Worm (Caenorhabditis elegans) whole organism, L4 larva: ENCODE measurements around the gene sdz-27.

ENCODE experiments used
- F10B5.3 ChIP-seq: sonication (generic microtip); optimal IDR thresholded peaks from 2 replicates; lab custom pipeline; 2016; ENCODE audit warnings: mild to moderate bottlenecking, missing genetic modification characterization, missing compliant biosample characterization
- F37D6.2 ChIP-seq: sonication (generic microtip); optimal IDR thresholded peaks from 2 replicates; lab custom pipeline; 2016; ENCODE audit warnings: mild to moderate bottlenecking, missing genetic modification characterization, missing compliant biosample characterization
- F49E8.2 ChIP-seq: sonication (generic microtip); optimal IDR thresholded peaks from 2 replicates; lab custom pipeline; 2016; ENCODE audit warnings: missing compliant biosample characterization, mild to moderate bottlenecking, missing genetic modification characterization, borderline replicate concordance
- R02D3.7 ChIP-seq: fragments of 150-350 bp; sonication (generic microtip); optimal IDR thresholded peaks from 3 replicates; lab custom pipeline; 2014; ENCODE audit warnings: missing biosample characterization, missing genetic modification characterization
- T20F7.1 ChIP-seq: fragments of 200-800 bp; sonication (Bioruptor generic); optimal IDR thresholded peaks from 2 replicates; lab custom pipeline; 2018; ENCODE audit warnings: mild to moderate bottlenecking, missing genetic modification characterization, missing compliant biosample characterization
- T26A8.4 ChIP-seq: fragments of 200-800 bp; sonication (Bioruptor generic); IDR thresholded peaks from 2 replicates; pipeline ENCODE4 v1.3.6; 2022; ENCODE audit warnings: missing genetic modification characterization, missing compliant biosample characterization
- Y105C5A.15 ChIP-seq: fragments of 200-800 bp; sonication (Bioruptor generic); IDR thresholded peaks from 2 replicates; pipeline ENCODE4 v1.3.6; 2022; ENCODE audit warnings: missing genetic modification characterization, missing compliant biosample characterization
- aha-1 ChIP-seq: fragments of 150-350 bp; peaks from one replicate; lab custom pipeline; 2014; ENCODE audit warnings: missing biosample characterization, missing genetic modification characterization
- ama-1 ChIP-seq: fragments of 150-350 bp; optimal IDR thresholded peaks from 2 replicates; lab custom pipeline; 2014; ENCODE audit warnings: inconsistent platforms, mixed read lengths
- arid-1 ChIP-seq: fragments of 200-800 bp; sonication (Bioruptor generic); conservative IDR thresholded peaks from 2 replicates; pipeline ENCODE4 v1.3.6; 2022; ENCODE audit warnings: missing genetic modification reagents, missing genetic modification characterization, missing compliant biosample characterization
- ceh-20 ChIP-seq: fragments of 200-800 bp; sonication (Bioruptor generic); IDR thresholded peaks from 2 replicates; pipeline ENCODE4 v1.3.6; 2022; ENCODE audit warnings: missing genetic modification reagents, missing genetic modification characterization, missing compliant biosample characterization
- ceh-82 ChIP-seq: sonication (generic microtip); optimal IDR thresholded peaks from 2 replicates; lab custom pipeline; 2017; ENCODE audit warnings: missing biosample characterization, missing genetic modification characterization
- daf-16 ChIP-seq, 3 experiments: sonication (generic microtip); optimal IDR thresholded peaks; 2 replicates each; lab custom pipeline; 2016 to 2017; ENCODE audit warnings: missing genetic modification characterization in 3 of 3, missing genetic modification reagents in 3 of 3, mild to moderate bottlenecking in 2 of 3, missing compliant biosample characterization in 2 of 3, missing biosample characterization in 1 of 3, moderate library complexity in 1 of 3
- dmd-6 ChIP-seq: fragments of 200-800 bp; sonication (Bioruptor generic); IDR thresholded peaks from 2 replicates; pipeline ENCODE4 v1.3.6; 2022; ENCODE audit warnings: missing genetic modification reagents, missing genetic modification characterization, missing compliant biosample characterization
- duxl-1 ChIP-seq: sonication (generic microtip); optimal IDR thresholded peaks from 2 replicates; lab custom pipeline; 2016; ENCODE audit warnings: mild to moderate bottlenecking, missing genetic modification characterization, moderate library complexity, missing compliant biosample characterization; ENCODE audit not compliant: poor library complexity
- egl-27 ChIP-seq: sonication (generic microtip); optimal IDR thresholded peaks from 3 replicates; lab custom pipeline; 2017; ENCODE audit warnings: missing biosample characterization, missing genetic modification reagents, missing genetic modification characterization
- fkh-10 ChIP-seq: fragments of 150-350 bp; optimal IDR thresholded peaks from 2 replicates; lab custom pipeline; 2014; ENCODE audit warnings: missing biosample characterization, missing genetic modification reagents, missing genetic modification characterization
- fos-1 ChIP-seq: fragments of 150-350 bp; optimal IDR thresholded peaks from 2 replicates; lab custom pipeline; 2014; ENCODE audit warnings: missing biosample characterization, missing genetic modification characterization
- gei-8 ChIP-seq: fragments of 200-800 bp; sonication (Bioruptor generic); optimal IDR thresholded peaks from 2 replicates; lab custom pipeline; 2018; ENCODE audit warnings: mild to moderate bottlenecking, missing genetic modification characterization, missing compliant biosample characterization
- hlh-11 ChIP-seq: fragments of 200-800 bp; sonication (Bioruptor generic); optimal IDR thresholded peaks from 2 replicates; lab custom pipeline; 2018; ENCODE audit warnings: mild to moderate bottlenecking, missing genetic modification characterization, missing compliant biosample characterization
- jun-1 ChIP-seq: fragments of 150-350 bp; optimal IDR thresholded peaks from 2 replicates; lab custom pipeline; 2014; ENCODE audit warnings: missing biosample characterization, missing genetic modification reagents, missing genetic modification characterization
- lin-1 ChIP-seq: fragments of 200-800 bp; sonication (Bioruptor generic); IDR thresholded peaks from 2 replicates; pipeline ENCODE4 v1.3.6; 2022; ENCODE audit warnings: missing genetic modification reagents, missing genetic modification characterization, missing compliant biosample characterization
- lin-15B ChIP-seq: fragments of 150-350 bp; sonication (generic microtip); optimal IDR thresholded peaks from 3 replicates; lab custom pipeline; 2014; ENCODE audit warnings: missing biosample characterization, missing genetic modification characterization
- lin-38 ChIP-seq: fragments of 200-800 bp; sonication (Bioruptor generic); IDR thresholded peaks from 2 replicates; pipeline ENCODE4 v1.3.6; 2022; ENCODE audit warnings: missing genetic modification reagents, missing genetic modification characterization, missing compliant biosample characterization
- lsy-2 ChIP-seq, 2 experiments: fragments of 150-350 bp in 1 of 2; sonication (generic microtip) in 1 of 2; optimal IDR thresholded peaks; 2 replicates each; lab custom pipeline; 2014 to 2017; ENCODE audit warnings: missing biosample characterization in 2 of 2, missing genetic modification characterization in 2 of 2
- mep-1 ChIP-seq: fragments of 150-350 bp; sonication (generic microtip); optimal IDR thresholded peaks from 3 replicates; lab custom pipeline; 2014; ENCODE audit warnings: missing biosample characterization, missing genetic modification characterization
- mes-2 ChIP-seq: sonication (generic microtip); optimal IDR thresholded peaks from 2 replicates; lab custom pipeline; 2016; ENCODE audit warnings: missing genotype, mild to moderate bottlenecking, missing genetic modification characterization, missing compliant biosample characterization; ENCODE audit not compliant: poor library complexity, severe bottlenecking
- mxl-2 ChIP-seq: fragments of 200-800 bp; sonication (Bioruptor generic); conservative IDR thresholded peaks from 2 replicates; pipeline ENCODE4 v1.3.6; 2022; ENCODE audit warnings: missing genetic modification reagents, missing genetic modification characterization, missing compliant biosample characterization
- mxl-3 ChIP-seq: fragments of 200-800 bp; sonication (Bioruptor generic); optimal IDR thresholded peaks from 2 replicates; lab custom pipeline; 2018; ENCODE audit warnings: mild to moderate bottlenecking, missing genetic modification characterization, missing compliant biosample characterization
- nhr-10 ChIP-seq: fragments of 150-350 bp; optimal IDR thresholded peaks from 2 replicates; lab custom pipeline; 2014; ENCODE audit warnings: missing biosample characterization, missing genetic modification characterization
- nhr-102 ChIP-seq: sonication (generic microtip); optimal IDR thresholded peaks from 2 replicates; lab custom pipeline; 2016; ENCODE audit warnings: mild to moderate bottlenecking, missing genetic modification characterization, moderate library complexity, missing compliant biosample characterization
- nhr-25 ChIP-seq: sonication (generic microtip); optimal IDR thresholded peaks from 2 replicates; lab custom pipeline; 2017; ENCODE audit warnings: missing genetic modification characterization, mild to moderate bottlenecking, missing compliant biosample characterization, antibody characterized with exemption, moderate library complexity, borderline replicate concordance; ENCODE audit not compliant: insufficient read depth
- nhr-28 ChIP-seq: fragments of 150-350 bp; optimal IDR thresholded peaks from 2 replicates; lab custom pipeline; 2014; ENCODE audit warnings: missing biosample characterization, missing genetic modification characterization
- nhr-41 ChIP-seq: fragments of 200-800 bp; sonication (Bioruptor generic); IDR thresholded peaks from 2 replicates; pipeline ENCODE4 v1.3.6; 2022; ENCODE audit warnings: missing genetic modification reagents, missing genetic modification characterization, missing compliant biosample characterization
- nhr-48 ChIP-seq: sonication (generic microtip); optimal IDR thresholded peaks from 2 replicates; lab custom pipeline; 2016; ENCODE audit warnings: mild to moderate bottlenecking, missing genetic modification characterization, missing compliant biosample characterization
- nhr-77 ChIP-seq: fragments of 150-350 bp; optimal IDR thresholded peaks from 2 replicates; lab custom pipeline; 2014; ENCODE audit warnings: missing biosample characterization, missing genetic modification characterization
- pha-4 ChIP-seq, 2 experiments: fragments of 150-350 bp in 1 of 2; fragments of 200-800 bp in 1 of 2; sonication (Bioruptor generic) in 1 of 2; IDR thresholded peaks in 1 of 2; optimal IDR thresholded peaks in 1 of 2; 2 replicates each; pipeline versions ENCODE4 v1.3.6 to Lab custom; 2014 to 2022; ENCODE audit warnings: missing genetic modification characterization in 2 of 2, missing genetic modification reagents in 2 of 2, missing biosample characterization in 1 of 2, missing compliant biosample characterization in 1 of 2
- pqm-1 ChIP-seq: sonication (generic microtip); optimal IDR thresholded peaks from 2 replicates; lab custom pipeline; 2017; ENCODE audit warnings: missing biosample characterization, missing genetic modification characterization
- rbr-2 ChIP-seq: sonication (generic microtip); optimal IDR thresholded peaks from 2 replicates; lab custom pipeline; 2016; ENCODE audit warnings: missing genotype, missing genetic modification characterization, missing compliant biosample characterization
- set-16 ChIP-seq: fragments of 200-800 bp; sonication (Bioruptor generic); IDR thresholded peaks from 2 replicates; pipeline ENCODE4 v1.3.6; 2022; ENCODE audit warnings: missing genetic modification reagents, missing genetic modification characterization, missing compliant biosample characterization
- skn-1 ChIP-seq: fragments of 150-350 bp; optimal IDR thresholded peaks from 2 replicates; lab custom pipeline; 2014; ENCODE audit warnings: missing biosample characterization, missing genetic modification characterization
- spr-3 ChIP-seq: fragments of 200-800 bp; sonication (Bioruptor generic); optimal IDR thresholded peaks from 2 replicates; lab custom pipeline; 2018; ENCODE audit warnings: mild to moderate bottlenecking, missing genetic modification characterization, missing compliant biosample characterization
- zag-1 ChIP-seq: fragments of 150-350 bp; optimal IDR thresholded peaks from 2 replicates; lab custom pipeline; 2014; ENCODE audit warnings: missing biosample characterization, missing genetic modification characterization
- zfp-3 ChIP-seq: fragments of 200-800 bp; sonication (Bioruptor generic); conservative IDR thresholded peaks from 2 replicates; pipeline ENCODE4 v1.3.6; 2022; ENCODE audit warnings: missing genetic modification reagents, missing genetic modification characterization, missing compliant biosample characterization
- zip-2 ChIP-seq: fragments of 150-350 bp; optimal IDR thresholded peaks from 2 replicates; lab custom pipeline; 2014; ENCODE audit warnings: missing biosample characterization, missing genetic modification characterization

Gene sdz-27

ce11 chrIV:11145929-11146339, 40.9 kb upstream of the sdz-27 start (continued):
- TF ChIP-seq mxl-2 (GFP tag; lab: Robert Waterston, UW) (no peak), ceh-20 (GFP tag; lab: Robert Waterston, UW) (no peak)

ce11 chrIV:11146492-11146891, 40.3 kb upstream of the sdz-27 start:
- TF ChIP-seq aha-1 (tag; lab: Kevin White, UChicago) = peak; percentile 98
- TF ChIP-seq lin-1 (GFP tag; lab: Robert Waterston, UW) = no peak
- no peak for TF ChIP-seq T20F7.1 (GFP tag; lab: Kevin White, UChicago)
- no peak for TF ChIP-seq rbr-2 (tag; lab: Kevin White, UChicago)

DNA sequence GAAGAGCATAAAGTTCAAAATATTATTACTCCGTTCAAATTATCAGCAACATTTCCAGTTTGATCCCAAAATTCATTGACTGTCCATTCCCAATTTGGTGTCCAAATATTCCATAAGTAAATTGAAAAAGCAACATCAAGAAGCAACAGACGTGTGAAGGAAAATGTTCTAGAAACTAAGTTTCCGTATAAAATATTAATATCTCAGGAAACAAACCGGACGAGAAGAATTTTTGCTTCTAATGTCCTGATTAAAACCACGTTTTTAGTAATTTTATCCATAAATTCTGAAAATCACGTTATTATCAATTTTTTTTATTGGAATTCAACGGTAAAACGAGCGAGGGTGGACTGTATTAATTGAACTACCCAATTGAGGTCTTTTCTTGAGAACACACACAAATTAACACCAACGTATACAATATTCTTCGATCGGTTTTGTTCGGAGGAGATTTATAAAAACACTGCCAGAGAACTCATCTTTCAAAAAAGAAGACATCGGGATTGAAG, 39.8 kb upstream of the sdz-27 start, which contains the start of gene pigq-1:
Gene pigq-1 (minus strand): TSS at position 286 of the 509 bp plus-strand sequence.
- no peak for TF ChIP-seq jun-1 (tag; lab: Kevin White, UChicago)
- TF ChIP-seq mes-2 (tag; lab: Kevin White, UChicago) = peak; percentile 16
- TF ChIP-seq mxl-2 (GFP tag; lab: Robert Waterston, UW) = no peak
- TF ChIP-seq set-16 (GFP tag; lab: Robert Waterston, UW) = no peak
- no peak for TF ChIP-seq ceh-20 (GFP tag; lab: Robert Waterston, UW)
- peak; percentile 63 for TF ChIP-seq mep-1
- TF ChIP-seq dmd-6 (GFP tag; lab: Robert Waterston, UW) = no peak
- TF ChIP-seq fkh-10 (GFP tag; lab: Kevin White, UChicago) = no peak
- no peak for TF ChIP-seq lin-15B (tag; lab: Kevin White, UChicago)
- TF ChIP-seq pha-4 (GFP tag; IDR thresholded peaks at IDR 0.05; lab: Robert Waterston, UW) = peak; percentile 59; the same call in 1 of the 2 replicates
- TF ChIP-seq pha-4 (tag; optimal IDR thresholded peaks at IDR 0.05; lab: Kevin White, UChicago) = no peak
- TF ChIP-seq zag-1 (tag; lab: Kevin White, UChicago) = peak; percentile 55
- TF ChIP-seq lsy-2 (tag; optimal IDR thresholded peaks at IDR 0.05; lab: Kevin White, UChicago) = peak in 1 of 2 experiments; percentile 71
- peak; percentile 61; the same call in 1 of the 2 replicates for TF ChIP-seq zfp-3 (GFP tag; lab: Robert Waterston, UW)
- TF ChIP-seq pqm-1 = no peak
- TF ChIP-seq F49E8.2 (tag; lab: Kevin White, UChicago) = peak; percentile 40
- no peak for TF ChIP-seq hlh-11 (tag; lab: Kevin White, UChicago)
- no peak for TF ChIP-seq mxl-3
- TF ChIP-seq R02D3.7 = no peak
- peak; percentile 6 for TF ChIP-seq zip-2 (tag; lab: Kevin White, UChicago)
- TF ChIP-seq T20F7.1 (GFP tag; lab: Kevin White, UChicago) = peak; percentile 53
- TF ChIP-seq lin-38 (GFP tag; lab: Robert Waterston, UW) = peak; percentile 65
- no peak for TF ChIP-seq F37D6.2
- TF ChIP-seq F10B5.3 (tag; lab: Kevin White, UChicago) = no peak
- no peak for TF ChIP-seq ceh-82 (tag; lab: Kevin White, UChicago)
- TF ChIP-seq skn-1 = no peak
- no peak for TF ChIP-seq nhr-77 (tag; lab: Kevin White, UChicago)
- TF ChIP-seq daf-16 (GFP tag; optimal IDR thresholded peaks at IDR 0.05; lab: Kevin White, UChicago) = peak in 1 of 2 experiments; percentile 40
- peak; percentile 49 for TF ChIP-seq daf-16 (tag; optimal IDR thresholded peaks at IDR 0.05; lab: Kevin White, UChicago)
- TF ChIP-seq nhr-25 (tag; lab: Kevin White, UChicago) = no peak
- no peak for TF ChIP-seq fos-1
- TF ChIP-seq nhr-10 = no peak
- peak; percentile 31 for TF ChIP-seq gei-8 (GFP tag; lab: Kevin White, UChicago)
- TF ChIP-seq T26A8.4 (GFP tag; lab: Robert Waterston, UW) = no peak; the same call in 1 of the 2 replicates
- peak; percentile 40 for TF ChIP-seq nhr-48 (tag; lab: Kevin White, UChicago)
- no peak for TF ChIP-seq nhr-28
- peak; percentile 77 for TF ChIP-seq nhr-102 (tag; lab: Kevin White, UChicago)
- TF ChIP-seq nhr-41 (GFP tag; lab: Robert Waterston, UW) = no peak
- peak; percentile 49 for TF ChIP-seq spr-3 (GFP tag; lab: Kevin White, UChicago)
- TF ChIP-seq egl-27 (tag; lab: Kevin White, UChicago) = no peak
- no peak for TF ChIP-seq arid-1
- peak; percentile 89 for TF ChIP-seq ama-1 (lab: Kevin White, UChicago)
- 0 out of 2 replicates have a peak, but pooled peaks have one; percentile 54 for TF ChIP-seq Y105C5A.15 (GFP tag; lab: Robert Waterston, UW)
- TF ChIP-seq duxl-1 (tag; lab: Kevin White, UChicago) = no peak
